Worm (Caenorhabditis elegans) whole organism, young adult: ENCODE data around the gene fust-1.
A peak's percentile ranks its signal among the peaks of the same experiment; 100 is the strongest.

ENCODE experiments used
- C17E4.6 ChIP-seq: fragments of 200-800 bp; sonication (Bioruptor generic); IDR thresholded peaks from 2 replicates; pipeline ENCODE4 v1.3.6; 2022; ENCODE audit warnings: missing genetic modification reagents, missing genetic modification characterization, missing compliant biosample characterization
- F23B12.7 ChIP-seq: sonication (generic microtip); optimal IDR thresholded peaks from 2 replicates; lab custom pipeline; 2017; ENCODE audit warnings: missing genetic modification characterization, mild to moderate bottlenecking, missing compliant biosample characterization, antibody characterized with exemption, moderate library complexity; ENCODE audit not compliant: insufficient read depth
- F39B2.1 ChIP-seq: fragments of 200-800 bp; sonication (Bioruptor generic); IDR thresholded peaks from 2 replicates; pipeline ENCODE4 v1.3.6; 2022; ENCODE audit warnings: missing genetic modification reagents, missing genetic modification characterization, missing compliant biosample characterization
- F52B5.7 ChIP-seq: sonication (generic microtip); optimal IDR thresholded peaks from 2 replicates; lab custom pipeline; 2016; ENCODE audit warnings: mild to moderate bottlenecking, missing genetic modification characterization, missing compliant biosample characterization
- F55B11.4 ChIP-seq: sonication (generic microtip); optimal IDR thresholded peaks from 2 replicates; lab custom pipeline; 2016; ENCODE audit warnings: missing compliant biosample characterization, missing genetic modification characterization, borderline replicate concordance; ENCODE audit not compliant: insufficient read depth
- K12H6.12 ChIP-seq: fragments of 200-800 bp; sonication (Bioruptor generic); optimal IDR thresholded peaks from 2 replicates; lab custom pipeline; 2018; ENCODE audit warnings: mild to moderate bottlenecking, missing genetic modification characterization, missing compliant biosample characterization
- Y53G8AR.9 ChIP-seq: fragments of 200-800 bp; sonication (Bioruptor generic); conservative IDR thresholded peaks from 2 replicates; pipeline ENCODE4 v1.3.6; 2022; ENCODE audit warnings: missing genetic modification reagents, missing genetic modification characterization, missing compliant biosample characterization
- Y56A3A.18 ChIP-seq: fragments of 200-800 bp; sonication (Bioruptor generic); IDR thresholded peaks from 2 replicates; pipeline ENCODE4 v1.3.6; 2022; ENCODE audit warnings: missing genetic modification reagents, missing genetic modification characterization, missing compliant biosample characterization
- ZK185.1 ChIP-seq: sonication (generic microtip); optimal IDR thresholded peaks from 2 replicates; lab custom pipeline; 2016; ENCODE audit warnings: mild to moderate bottlenecking, missing genetic modification characterization, missing compliant biosample characterization; ENCODE audit not compliant: poor library complexity, severe bottlenecking
- aptf-3 ChIP-seq: fragments of 200-800 bp; sonication (Bioruptor generic); IDR thresholded peaks from 2 replicates; pipeline ENCODE4 v1.3.6; 2022; ENCODE audit warnings: missing genetic modification characterization, missing compliant biosample characterization
- bed-2 ChIP-seq: fragments of 200-800 bp; sonication (Bioruptor generic); IDR thresholded peaks from 2 replicates; pipeline ENCODE4 v1.3.6; 2022; ENCODE audit warnings: missing genetic modification reagents, missing genetic modification characterization, missing compliant biosample characterization
- die-1 ChIP-seq: sonication (generic microtip); optimal IDR thresholded peaks from 2 replicates; lab custom pipeline; 2016; ENCODE audit warnings: missing genotype, mild to moderate bottlenecking, missing genetic modification characterization, missing compliant biosample characterization
- dox-1 ChIP-seq: fragments of 200-800 bp; sonication (Bioruptor generic); IDR thresholded peaks from 2 replicates; pipeline ENCODE4 v1.3.6; 2022; ENCODE audit warnings: missing genetic modification reagents, missing genetic modification characterization, missing compliant biosample characterization
- dpff-1 ChIP-seq: sonication (generic microtip); optimal IDR thresholded peaks from 2 replicates; lab custom pipeline; 2017; ENCODE audit warnings: mild to moderate bottlenecking, missing genetic modification characterization, missing compliant biosample characterization
- dpl-1 ChIP-seq: fragments of 150-350 bp; optimal IDR thresholded peaks from 2 replicates; lab custom pipeline; 2014; ENCODE audit warnings: missing biosample characterization, missing genetic modification reagents, missing genetic modification characterization
- egl-18 ChIP-seq: fragments of 200-800 bp; sonication (Bioruptor generic); IDR thresholded peaks from 2 replicates; pipeline ENCODE4 v1.3.6; 2022; ENCODE audit warnings: missing genetic modification reagents, missing genetic modification characterization, missing compliant biosample characterization
- egl-44 ChIP-seq: fragments of 200-800 bp; sonication (Bioruptor generic); IDR thresholded peaks from 2 replicates; pipeline ENCODE4 v1.3.6; 2022; ENCODE audit warnings: missing genetic modification reagents, missing genetic modification characterization, missing compliant biosample characterization
- egrh-3 ChIP-seq: fragments of 200-800 bp; sonication (Bioruptor generic); IDR thresholded peaks from 2 replicates; pipeline ENCODE4 v1.3.6; 2022; ENCODE audit warnings: missing genetic modification reagents, missing genetic modification characterization, missing compliant biosample characterization
- ets-4 ChIP-seq: fragments of 200-800 bp; sonication (Bioruptor generic); optimal IDR thresholded peaks from 2 replicates; lab custom pipeline; 2018; ENCODE audit warnings: mild to moderate bottlenecking, missing genetic modification characterization, missing compliant biosample characterization
- gei-17 ChIP-seq: fragments of 200-800 bp; sonication (Bioruptor generic); optimal IDR thresholded peaks from 2 replicates; lab custom pipeline; 2018; ENCODE audit warnings: mild to moderate bottlenecking, missing genetic modification characterization, missing compliant biosample characterization
- him-1 ChIP-seq: sonication (generic microtip); optimal IDR thresholded peaks from 2 replicates; lab custom pipeline; 2016; ENCODE audit warnings: missing genotype, missing genetic modification reagents, missing genetic modification characterization, missing compliant biosample characterization
- hlh-26 ChIP-seq: fragments of 200-800 bp; sonication (Bioruptor generic); conservative IDR thresholded peaks from 2 replicates; pipeline ENCODE4 v1.3.6; 2022; ENCODE audit warnings: missing genetic modification reagents, missing genetic modification characterization, missing compliant biosample characterization
- lag-1 ChIP-seq: fragments of 200-800 bp; sonication (Bioruptor generic); IDR thresholded peaks from 2 replicates; pipeline ENCODE4 v1.3.6; 2022; ENCODE audit warnings: missing genetic modification reagents, missing genetic modification characterization, missing compliant biosample characterization
- let-526 ChIP-seq: fragments of 200-800 bp; sonication (Bioruptor generic); IDR thresholded peaks from 2 replicates; pipeline ENCODE4 v1.3.6; 2022; ENCODE audit warnings: missing genetic modification reagents, missing genetic modification characterization, missing compliant biosample characterization
- lin-26 ChIP-seq: fragments of 200-800 bp; sonication (Bioruptor generic); IDR thresholded peaks from 2 replicates; pipeline ENCODE4 v1.3.6; 2022; ENCODE audit warnings: missing genetic modification reagents, missing genetic modification characterization, missing compliant biosample characterization
- lin-35 ChIP-seq, 3 experiments: fragments of 150-350 bp in 2 of 3; sonication (generic microtip) in 1 of 3; optimal IDR thresholded peaks; 2 replicates each; lab custom pipeline; 2014 to 2018; ENCODE audit warnings: missing biosample characterization in 3 of 3, missing genetic modification characterization in 3 of 3, missing genetic modification reagents in 3 of 3
- lin-54 ChIP-seq: fragments of 200-800 bp; sonication (Bioruptor generic); optimal IDR thresholded peaks from 2 replicates; lab custom pipeline; 2018; ENCODE audit warnings: mild to moderate bottlenecking, missing genetic modification characterization, missing compliant biosample characterization
- lsl-1 ChIP-seq: fragments of 200-800 bp; sonication (Bioruptor generic); optimal IDR thresholded peaks from 2 replicates; lab custom pipeline; 2018; ENCODE audit warnings: mild to moderate bottlenecking, missing genetic modification characterization, moderate library complexity, missing compliant biosample characterization
- madf-8 ChIP-seq: fragments of 200-800 bp; sonication (Bioruptor generic); conservative IDR thresholded peaks from 2 replicates; pipeline ENCODE4 v1.3.6; 2022; ENCODE audit warnings: missing genetic modification reagents, missing genetic modification characterization, missing compliant biosample characterization
- mes-4 ChIP-seq: sonication (generic microtip); optimal IDR thresholded peaks from 2 replicates; lab custom pipeline; 2016; ENCODE audit warnings: missing genotype, missing genetic modification characterization, missing compliant biosample characterization
- mxl-1 ChIP-seq: sonication (generic microtip); optimal IDR thresholded peaks from 2 replicates; lab custom pipeline; 2016; ENCODE audit warnings: missing genetic modification characterization, missing compliant biosample characterization
- nfya-1 ChIP-seq: sonication (generic microtip); optimal IDR thresholded peaks from 2 replicates; lab custom pipeline; 2017; ENCODE audit warnings: antibody characterized with exemption, missing compliant biosample characterization, missing genetic modification characterization, borderline replicate concordance; ENCODE audit not compliant: insufficient read depth
- nfya-2 ChIP-seq: fragments of 200-800 bp; sonication (Bioruptor generic); IDR thresholded peaks from 2 replicates; pipeline ENCODE4 v1.3.6; 2022; ENCODE audit warnings: missing genetic modification reagents, missing genetic modification characterization, missing compliant biosample characterization
- nfyb-1 ChIP-seq: fragments of 200-800 bp; sonication (Bioruptor generic); IDR thresholded peaks from 2 replicates; pipeline ENCODE4 v1.3.6; 2022; ENCODE audit warnings: missing genetic modification reagents, missing genetic modification characterization, missing compliant biosample characterization
- nhr-27 ChIP-seq: fragments of 200-800 bp; sonication (Bioruptor generic); optimal IDR thresholded peaks from 2 replicates; lab custom pipeline; 2018; ENCODE audit warnings: mild to moderate bottlenecking, missing genetic modification characterization, moderate library complexity, missing compliant biosample characterization
- pha-4 ChIP-seq: fragments of 150-350 bp; sonication (generic microtip); optimal IDR thresholded peaks from 2 replicates; lab custom pipeline; 2014; ENCODE audit warnings: missing biosample characterization, missing genetic modification reagents, missing genetic modification characterization
- rcor-1 ChIP-seq: fragments of 200-800 bp; sonication (Bioruptor generic); IDR thresholded peaks from 2 replicates; pipeline ENCODE4 v1.3.6; 2022; ENCODE audit warnings: missing genetic modification reagents, missing genetic modification characterization, missing compliant biosample characterization
- sdz-38 ChIP-seq: sonication (generic microtip); optimal IDR thresholded peaks from 2 replicates; lab custom pipeline; 2016; ENCODE audit warnings: missing genotype, missing genetic modification characterization, missing compliant biosample characterization
- sea-2 ChIP-seq: fragments of 200-800 bp; sonication (Bioruptor generic); IDR thresholded peaks from 2 replicates; pipeline ENCODE4 v1.3.6; 2022; ENCODE audit warnings: missing genetic modification characterization, missing compliant biosample characterization
- tbx-9 ChIP-seq: sonication (generic microtip); optimal IDR thresholded peaks from 2 replicates; lab custom pipeline; 2016; ENCODE audit warnings: borderline replicate concordance, missing genetic modification characterization, inconsistent platforms, missing compliant biosample characterization
- unc-130 ChIP-seq: sonication (generic microtip); optimal IDR thresholded peaks from 2 replicates; lab custom pipeline; 2016; ENCODE audit warnings: missing genetic modification reagents, missing genetic modification characterization, missing compliant biosample characterization
- zfh-2 ChIP-seq: fragments of 200-800 bp; sonication (Bioruptor generic); conservative IDR thresholded peaks from 2 replicates; pipeline ENCODE4 v1.3.6; 2022; ENCODE audit warnings: missing genetic modification reagents, missing genetic modification characterization, missing compliant biosample characterization
- ztf-26 ChIP-seq: sonication (generic microtip); optimal IDR thresholded peaks from 2 replicates; lab custom pipeline; 2017; ENCODE audit warnings: missing genetic modification characterization, missing compliant biosample characterization
- ztf-28 ChIP-seq: fragments of 200-800 bp; sonication (Bioruptor generic); IDR thresholded peaks from 2 replicates; pipeline ENCODE4 v1.3.6; 2022; ENCODE audit warnings: missing genetic modification reagents, missing genetic modification characterization, missing compliant biosample characterization
- ztf-3 ChIP-seq: fragments of 200-800 bp; sonication (Bioruptor generic); optimal IDR thresholded peaks from 2 replicates; lab custom pipeline; 2018; ENCODE audit warnings: mild to moderate bottlenecking, missing genetic modification characterization, missing compliant biosample characterization
- ztf-6 ChIP-seq: fragments of 200-800 bp; sonication (Bioruptor generic); IDR thresholded peaks from 2 replicates; pipeline ENCODE4 v1.3.6; 2022; ENCODE audit warnings: missing genetic modification reagents, missing genetic modification characterization, missing compliant biosample characterization

fust-1 gene

DNA sequence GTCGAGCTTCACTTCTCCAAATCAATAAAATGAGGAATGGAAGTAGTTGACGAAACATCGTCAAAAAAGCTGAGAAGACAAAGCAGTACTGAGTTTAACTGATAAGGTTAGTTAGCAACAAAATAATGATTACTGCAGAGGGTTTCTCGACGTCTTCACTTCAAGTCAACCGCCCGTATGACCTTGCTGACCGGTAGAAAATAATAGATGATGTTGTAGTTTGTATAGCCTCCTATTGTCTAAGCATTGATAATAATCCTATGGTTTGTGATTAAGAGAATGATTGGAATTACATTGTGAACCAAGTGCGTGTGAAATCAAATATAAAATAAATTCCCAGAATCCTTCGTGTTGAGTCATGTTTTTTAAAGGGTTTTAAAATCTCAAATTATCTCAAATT lies 46.9 kb downstream of the fust-1 start, which contains the start of gene E04F6.6:
E04F6.6 (minus strand) TSS at position 258 of the 400 bp plus-strand sequence.
- no peak for TF ChIP-seq him-1 (tag; lab: Kevin White, UChicago)
- no peak for TF ChIP-seq aptf-3 (GFP tag; lab: Robert Waterston, UW)
- TF ChIP-seq F52B5.7 (tag; lab: Kevin White, UChicago) = no peak
- no peak for TF ChIP-seq die-1
- TF ChIP-seq nfyb-1 = no peak
- TF ChIP-seq ztf-28 (GFP tag; lab: Robert Waterston, UW) = no peak
- TF ChIP-seq nhr-27 = no peak
- TF ChIP-seq hlh-26 (GFP tag; lab: Robert Waterston, UW) = no peak
- no peak for TF ChIP-seq ztf-26 (tag; lab: Kevin White, UChicago)
- no peak for TF ChIP-seq mes-4 (tag; lab: Kevin White, UChicago)
- TF ChIP-seq egl-44 (GFP tag; lab: Robert Waterston, UW) = no peak

DNA sequence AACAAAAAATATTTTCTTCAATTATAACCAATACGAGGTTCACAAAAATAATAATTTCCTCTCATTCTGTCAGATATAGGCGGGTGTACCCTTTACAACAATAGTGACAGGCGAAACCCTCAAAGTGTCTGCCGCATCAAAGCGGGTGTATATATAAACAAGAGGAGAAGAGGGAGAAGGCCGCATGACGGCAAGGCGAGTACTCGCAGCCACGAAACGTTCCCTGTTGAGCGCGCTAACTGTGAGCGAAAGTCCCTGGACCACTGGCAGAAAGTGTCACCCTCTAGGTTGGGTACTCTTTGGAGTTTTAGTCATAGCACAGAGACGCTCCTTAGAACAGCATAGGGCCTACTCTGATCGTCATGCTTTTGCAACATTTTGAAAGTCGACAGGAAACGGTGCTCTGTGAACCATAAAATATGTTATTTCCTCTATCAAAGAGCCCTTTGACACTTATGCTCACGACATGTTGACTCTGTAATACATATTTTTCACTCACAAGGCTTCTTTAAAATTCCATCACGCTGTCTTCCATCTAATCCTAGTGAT lies 47.7 kb downstream of the fust-1 start, which contains the start of gene pcrg-1:
pcrg-1 (plus strand) TSS at position 499 of the 549 bp plus-strand sequence.
- no peak for TF ChIP-seq unc-130 (GFP tag; lab: Kevin White, UChicago)
- peak; percentile 28 for TF ChIP-seq sdz-38 (tag; lab: Kevin White, UChicago)
- TF ChIP-seq gei-17 (GFP tag; lab: Kevin White, UChicago) = no peak
- no peak for TF ChIP-seq pha-4
- TF ChIP-seq madf-8 (GFP tag; lab: Robert Waterston, UW) = peak; percentile 53
- peak in 1 of 3 experiments; percentile 59 for TF ChIP-seq lin-35 (GFP tag; optimal IDR thresholded peaks at IDR 0.05; lab: Kevin White, UChicago)
- no peak for TF ChIP-seq tbx-9
- TF ChIP-seq Y56A3A.18 (GFP tag; lab: Robert Waterston, UW) = peak; percentile 82; the same call in 1 of the 2 replicates
- peak; percentile 90 for TF ChIP-seq dox-1 (GFP tag; lab: Robert Waterston, UW)
- peak; percentile 64; the same call in 1 of the 2 replicates for TF ChIP-seq egl-18 (GFP tag; lab: Robert Waterston, UW)
- TF ChIP-seq egrh-3 (GFP tag; lab: Robert Waterston, UW) = peak; percentile 58; the same call in 1 of the 2 replicates
- TF ChIP-seq K12H6.12 (tag; lab: Kevin White, UChicago) = peak; percentile 78
- TF ChIP-seq mes-4 (tag; lab: Kevin White, UChicago) = peak; percentile 83
- TF ChIP-seq nfya-2 (GFP tag; lab: Robert Waterston, UW) = 0 out of 2 replicates have a peak, but pooled peaks have one; percentile 65
- no peak for TF ChIP-seq nfya-1 (tag; lab: Kevin White, UChicago)
- TF ChIP-seq lin-54 (GFP tag; lab: Kevin White, UChicago) = peak; percentile 76
- TF ChIP-seq zfh-2 = no peak
- TF ChIP-seq ZK185.1 = peak; percentile 78
- TF ChIP-seq ztf-6 (GFP tag; lab: Robert Waterston, UW) = peak; percentile 47; the same call in 1 of the 2 replicates
- TF ChIP-seq lag-1 = no peak
- TF ChIP-seq rcor-1 (GFP tag; lab: Robert Waterston, UW) = peak; percentile 62
- peak; percentile 80 for TF ChIP-seq Y53G8AR.9
- TF ChIP-seq lsl-1 (GFP tag; lab: Kevin White, UChicago) = peak; percentile 70
- TF ChIP-seq ztf-3 = peak; percentile 20
- peak; percentile 63 for TF ChIP-seq him-1 (tag; lab: Kevin White, UChicago)
- TF ChIP-seq bed-2 (GFP tag; lab: Robert Waterston, UW) = peak; percentile 75; the same call in 1 of the 2 replicates
- peak; percentile 80 for TF ChIP-seq mxl-1 (tag; lab: Kevin White, UChicago)
- TF ChIP-seq let-526 = peak; percentile 54; the same call in 1 of the 2 replicates
- TF ChIP-seq ets-4 (GFP tag; lab: Kevin White, UChicago) = peak; percentile 73
- TF ChIP-seq F23B12.7 = peak; percentile 26
- TF ChIP-seq lin-26 = peak; percentile 95
- TF ChIP-seq sea-2 (GFP tag; lab: Robert Waterston, UW) = peak; percentile 72; the same call in 1 of the 2 replicates
- 0 out of 2 replicates have a peak, but pooled peaks have one; percentile 11 for TF ChIP-seq F39B2.1 (GFP tag; lab: Robert Waterston, UW)
- TF ChIP-seq C17E4.6 = peak; percentile 77
- TF ChIP-seq dpl-1 (GFP tag; lab: Kevin White, UChicago) = no peak
- TF ChIP-seq dpff-1 (tag; lab: Kevin White, UChicago) = peak; percentile 89
- no peak for TF ChIP-seq F55B11.4
